Fruit fly (Drosophila melanogaster): Measurements from ENCODE around the gene ema.

Gene ema

dm6 chr3R:16452954-16453587, 11.6 kb upstream of the ema start (continued):
- TF ChIP-seq dmrt11E (tag; optimal IDR thresholded peaks at IDR 0.05), result no peak
- TF ChIP-seq CG32767 (GFP tag; IDR thresholded peaks at IDR 0.05), result no peak
- no peak for TF ChIP-seq so (GFP tag; IDR thresholded peaks at IDR 0.05)
- TF ChIP-seq gt (GFP tag; IDR thresholded peaks at IDR 0.05), result no peak
- no peak for TF ChIP-seq sob (GFP tag; IDR thresholded peaks at IDR 0.05)
- no peak for TF ChIP-seq chn (GFP tag; optimal IDR thresholded peaks at IDR 0.05)
- TF ChIP-seq pb (GFP tag; optimal IDR thresholded peaks at IDR 0.05), result no peak
- no peak for TF ChIP-seq CG31441 (GFP tag; IDR thresholded peaks at IDR 0.05)
- no peak for TF ChIP-seq al (GFP tag; IDR thresholded peaks at IDR 0.05)
- TF ChIP-seq CG10147 (GFP tag; optimal IDR thresholded peaks at IDR 0.05), result no peak
- TF ChIP-seq CG12155 (GFP tag; optimal IDR thresholded peaks at IDR 0.05), result no peak
- TF ChIP-seq sna (GFP tag; IDR thresholded peaks at IDR 0.05; ENCODE audit: partially characterized antibody), result no peak
- no peak for TF ChIP-seq gfzf (GFP tag; optimal IDR thresholded peaks at IDR 0.05)
- TF ChIP-seq wor (GFP tag; IDR thresholded peaks at IDR 0.05), result no peak
- peak; percentile 31 for TF ChIP-seq Sin3A (optimal IDR thresholded peaks at IDR 0.05)
- no peak for TF ChIP-seq CG7928 (GFP tag; optimal IDR thresholded peaks at IDR 0.05)
- no peak for TF ChIP-seq CG10209 (GFP tag; optimal IDR thresholded peaks at IDR 0.05)
- TF ChIP-seq BtbVII (GFP tag; optimal IDR thresholded peaks at IDR 0.05), result no peak
- TF ChIP-seq Drgx (GFP tag; IDR thresholded peaks at IDR 0.05), result no peak
- no peak for TF ChIP-seq CG1529 (GFP tag; optimal IDR thresholded peaks at IDR 0.05)
- peak; percentile 83 for TF ChIP-seq Med (GFP tag)
- no peak for TF ChIP-seq CG10462 (GFP tag; optimal IDR thresholded peaks at IDR 0.05)
- TF ChIP-seq CG34422 (GFP tag; IDR thresholded peaks at IDR 0.05), result no peak
- TF ChIP-seq CG10565 (GFP tag; optimal IDR thresholded peaks at IDR 0.05), result no peak
- peak; percentile 76 for TF ChIP-seq p53 (GFP tag; optimal IDR thresholded peaks at IDR 0.05)
- no peak for TF ChIP-seq CG18764 (GFP tag; optimal IDR thresholded peaks at IDR 0.05)
- no peak for TF ChIP-seq CG4707 (GFP tag; optimal IDR thresholded peaks at IDR 0.05)
- TF ChIP-seq inv (GFP tag; IDR thresholded peaks at IDR 0.05; ENCODE audit: partially characterized antibody), result no peak
- no peak for TF ChIP-seq CG8765 (GFP tag; IDR thresholded peaks at IDR 0.05)
- TF ChIP-seq maf-S (GFP tag; optimal IDR thresholded peaks at IDR 0.05), result no peak
- TF ChIP-seq Sry-β (GFP tag; optimal IDR thresholded peaks at IDR 0.05), result no peak
- TF ChIP-seq CG9876 (GFP tag; optimal IDR thresholded peaks at IDR 0.05), result no peak
- no peak for TF ChIP-seq CG6272 (GFP tag; IDR thresholded peaks at IDR 0.05)
- TF ChIP-seq lola (GFP tag; optimal IDR thresholded peaks at IDR 0.05), result no peak
- no peak for TF ChIP-seq gsb (GFP tag; IDR thresholded peaks at IDR 0.05)
- TF ChIP-seq lilli (GFP tag; optimal IDR thresholded peaks at IDR 0.05), result no peak
- peak; percentile 97 for TF ChIP-seq pros (GFP tag; optimal IDR thresholded peaks at IDR 0.05)
- no peak for TF ChIP-seq CG2712 (tag; optimal IDR thresholded peaks at IDR 0.05)
- TF ChIP-seq Nf-YB (GFP tag; optimal IDR thresholded peaks at IDR 0.05), result no peak
- no peak for TF ChIP-seq CG10979 (tag; optimal IDR thresholded peaks at IDR 0.05)
- no peak for TF ChIP-seq Six4 (GFP tag; optimal IDR thresholded peaks at IDR 0.05)
- no peak for TF ChIP-seq twi (tag; optimal IDR thresholded peaks at IDR 0.05)
- TF ChIP-seq ac (GFP tag; optimal IDR thresholded peaks at IDR 0.05), result no peak
- TF ChIP-seq ash1 (GFP tag; optimal IDR thresholded peaks at IDR 0.05), result no peak
- no peak for TF ChIP-seq NfI (GFP tag; optimal IDR thresholded peaks at IDR 0.05)
- TF ChIP-seq Xbp1 (GFP tag; optimal IDR thresholded peaks at IDR 0.05), result no peak
- TF ChIP-seq CG14441 (GFP tag; IDR thresholded peaks at IDR 0.05), result no peak
- TF ChIP-seq bsh (GFP tag; optimal IDR thresholded peaks at IDR 0.05), result no peak
- TF ChIP-seq repo (GFP tag; optimal IDR thresholded peaks at IDR 0.05), result no peak
- TF ChIP-seq CG5180 (GFP tag; optimal IDR thresholded peaks at IDR 0.05), result no peak
- no peak for TF ChIP-seq CG3281 (GFP tag; optimal IDR thresholded peaks at IDR 0.05)
